Worm (Caenorhabditis elegans) whole organism, L2 larva: Measurements from ENCODE around the gene F23D12.4.
A peak's percentile ranks its signal among the peaks of the same experiment; 100 is the strongest.

Experiments used
- C34F6.9 ChIP-seq: fragments of 150-350 bp; optimal IDR thresholded peaks from 2 replicates; lab custom pipeline; 2014; ENCODE audit warnings: missing biosample characterization, missing genetic modification characterization
- Y55F3AM.14 ChIP-seq: fragments of 200-800 bp; sonication (Bioruptor generic); optimal IDR thresholded peaks from 2 replicates; lab custom pipeline; 2018; ENCODE audit warnings: mild to moderate bottlenecking, missing genetic modification characterization, missing compliant biosample characterization
- ZK546.5 ChIP-seq: sonication (generic microtip); optimal IDR thresholded peaks from 2 replicates; lab custom pipeline; 2017; ENCODE audit warnings: missing biosample characterization, missing genetic modification characterization
- alr-1 ChIP-seq: fragments of 150-350 bp; optimal IDR thresholded peaks from 2 replicates; lab custom pipeline; 2014; ENCODE audit warnings: missing biosample characterization, missing genetic modification characterization
- ama-1 ChIP-seq: fragments of 150-350 bp; optimal IDR thresholded peaks from 2 replicates; lab custom pipeline; 2018; ENCODE audit warnings: inconsistent platforms
- ceh-16 ChIP-seq: fragments of 150-350 bp; optimal IDR thresholded peaks from 2 replicates; lab custom pipeline; 2014; ENCODE audit warnings: missing biosample characterization, missing genetic modification characterization
- dmd-4 ChIP-seq: sonication (generic microtip); optimal IDR thresholded peaks from 2 replicates; lab custom pipeline; 2017; ENCODE audit warnings: missing biosample characterization, missing genetic modification characterization
- elt-3 ChIP-seq: sonication (generic microtip); optimal IDR thresholded peaks from 2 replicates; lab custom pipeline; 2017; ENCODE audit warnings: missing biosample characterization, missing genetic modification characterization
- gmeb-1 ChIP-seq: fragments of 150-350 bp; optimal IDR thresholded peaks from 2 replicates; lab custom pipeline; 2014; ENCODE audit warnings: missing biosample characterization, missing genetic modification characterization
- lin-11 ChIP-seq: fragments of 150-350 bp; sonication (generic microtip); optimal IDR thresholded peaks from 2 replicates; lab custom pipeline; 2014; ENCODE audit warnings: missing biosample characterization, missing genetic modification characterization, inconsistent platforms, mixed read lengths
- lin-13 ChIP-seq: fragments of 150-350 bp; optimal IDR thresholded peaks from 2 replicates; lab custom pipeline; 2014; ENCODE audit warnings: missing biosample characterization, missing genetic modification reagents, missing genetic modification characterization
- lin-39 ChIP-seq: fragments of 150-350 bp; optimal IDR thresholded peaks from 2 replicates; lab custom pipeline; 2014; ENCODE audit warnings: missing biosample characterization, missing genetic modification reagents, missing genetic modification characterization
- lsy-2 ChIP-seq, 2 experiments: fragments of 150-350 bp in 1 of 2; sonication (generic microtip) in 1 of 2; optimal IDR thresholded peaks; 2 replicates each; lab custom pipeline; 2014 to 2017; ENCODE audit warnings: missing biosample characterization in 2 of 2, missing genetic modification characterization in 2 of 2
- mab-5 ChIP-seq: fragments of 150-350 bp; optimal IDR thresholded peaks from 2 replicates; lab custom pipeline; 2014; ENCODE audit warnings: missing biosample characterization, missing genetic modification characterization
- mbf-1 ChIP-seq: sonication (generic microtip); optimal IDR thresholded peaks from 2 replicates; lab custom pipeline; 2017; ENCODE audit warnings: missing biosample characterization, missing genetic modification characterization
- mdl-1 ChIP-seq, 2 experiments: fragments of 150-350 bp in 1 of 2; sonication (generic microtip) in 1 of 2; optimal IDR thresholded peaks; 2 replicates each; lab custom pipeline; 2017; ENCODE audit warnings: missing biosample characterization in 2 of 2, missing genetic modification characterization in 2 of 2
- nhr-129 ChIP-seq: fragments of 150-350 bp; optimal IDR thresholded peaks from 2 replicates; lab custom pipeline; 2014; ENCODE audit warnings: missing biosample characterization, missing genetic modification characterization
- nhr-237 ChIP-seq: fragments of 150-350 bp; optimal IDR thresholded peaks from 2 replicates; lab custom pipeline; 2014; ENCODE audit warnings: missing biosample characterization, missing genetic modification characterization
- nhr-25 ChIP-seq: fragments of 150-350 bp; sonication (generic microtip); optimal IDR thresholded peaks from 3 replicates; lab custom pipeline; 2014; ENCODE audit warnings: missing biosample characterization, missing genetic modification characterization
- sma-9 ChIP-seq, 2 experiments: fragments of 150-350 bp in 1 of 2; sonication (generic microtip) in 1 of 2; optimal IDR thresholded peaks; 2 replicates each; lab custom pipeline; 2014 to 2016; ENCODE audit warnings: missing genetic modification characterization in 2 of 2, mild to moderate bottlenecking in 1 of 2, missing biosample characterization in 1 of 2, missing compliant biosample characterization in 1 of 2, missing genetic modification reagents in 1 of 2, moderate library complexity in 1 of 2
- unc-39 ChIP-seq: fragments of 150-350 bp; optimal IDR thresholded peaks from 2 replicates; lab custom pipeline; 2014; ENCODE audit warnings: missing biosample characterization, missing genetic modification characterization
- unc-55 ChIP-seq: fragments of 150-350 bp; sonication (generic microtip); optimal IDR thresholded peaks from 3 replicates; lab custom pipeline; 2014; ENCODE audit warnings: missing biosample characterization, missing genetic modification reagents, missing genetic modification characterization
- ztf-11 ChIP-seq: sonication (generic microtip); optimal IDR thresholded peaks from 2 replicates; lab custom pipeline; 2017; ENCODE audit warnings: missing biosample characterization, missing genetic modification characterization
- ztf-4 ChIP-seq: fragments of 150-350 bp; optimal IDR thresholded peaks from 2 replicates; lab custom pipeline; 2014; ENCODE audit warnings: missing biosample characterization, missing genetic modification characterization

Gene F23D12.4

DNA sequence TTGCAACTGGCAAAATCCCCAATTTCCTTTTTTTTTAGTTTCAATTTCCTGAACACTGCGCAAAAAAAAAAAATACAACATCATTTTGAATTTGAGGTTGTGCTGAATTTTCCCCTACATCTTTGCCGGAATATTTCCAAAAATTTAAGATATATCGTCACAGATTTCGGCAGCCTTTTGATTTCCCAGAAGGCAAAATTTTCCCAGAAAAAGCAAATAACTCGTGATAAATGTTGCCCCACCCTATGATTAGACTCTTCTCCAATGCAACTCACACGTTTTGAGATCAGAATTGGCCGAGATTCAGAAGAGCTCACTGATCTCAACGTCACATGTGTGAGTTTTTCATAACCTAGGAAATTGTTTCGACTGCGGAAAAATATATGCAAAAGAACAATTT lies 47.6 kb downstream of the F23D12.4 start:
- TF ChIP-seq C34F6.9 (tag; lab: Kevin White, UChicago) (no peak), lin-39 (tag; lab: Kevin White, UChicago) (no peak), mbf-1 (tag; lab: Kevin White, UChicago) (no peak), elt-3 (tag; lab: Kevin White, UChicago) (no peak)

DNA sequence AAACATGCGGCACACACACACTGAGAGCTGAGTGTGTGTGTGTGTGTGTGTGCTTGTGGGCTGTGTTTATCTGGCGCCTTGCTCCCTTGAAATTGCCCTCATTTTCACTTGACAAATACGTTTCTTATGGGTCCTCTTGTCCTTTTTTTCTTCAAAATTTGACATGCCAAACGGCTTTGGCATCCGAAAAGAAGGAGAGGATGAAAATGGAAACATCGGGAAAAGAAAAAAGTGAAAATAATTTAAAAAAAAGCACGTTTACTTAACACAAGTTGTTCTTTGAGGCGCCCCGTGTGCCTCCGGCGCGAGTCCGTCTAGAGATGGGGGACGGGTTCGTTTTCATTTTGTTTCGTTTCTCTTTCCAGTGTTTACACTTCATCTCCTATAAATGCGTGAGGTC lies 50.3 kb downstream of the F23D12.4 start:
- TF ChIP-seq lin-11: no peak
- no peak for TF ChIP-seq nhr-237
- TF ChIP-seq ama-1: no peak
- no peak for TF ChIP-seq gmeb-1 (tag; lab: Kevin White, UChicago)
- TF ChIP-seq nhr-129 (tag; lab: Kevin White, UChicago): peak; percentile 15
- no peak for TF ChIP-seq lin-39 (tag; lab: Kevin White, UChicago)
- TF ChIP-seq lin-13: no peak
- no peak for TF ChIP-seq mdl-1 (tag; optimal IDR thresholded peaks at IDR 0.05; lab: Kevin White, UChicago)
- TF ChIP-seq C34F6.9 (tag; lab: Kevin White, UChicago): peak; percentile 7
- no peak for TF ChIP-seq mab-5 (tag; lab: Kevin White, UChicago)
- TF ChIP-seq ceh-16 (tag; lab: Kevin White, UChicago): no peak
- TF ChIP-seq lsy-2 (tag; optimal IDR thresholded peaks at IDR 0.05; lab: Kevin White, UChicago): no peak

DNA sequence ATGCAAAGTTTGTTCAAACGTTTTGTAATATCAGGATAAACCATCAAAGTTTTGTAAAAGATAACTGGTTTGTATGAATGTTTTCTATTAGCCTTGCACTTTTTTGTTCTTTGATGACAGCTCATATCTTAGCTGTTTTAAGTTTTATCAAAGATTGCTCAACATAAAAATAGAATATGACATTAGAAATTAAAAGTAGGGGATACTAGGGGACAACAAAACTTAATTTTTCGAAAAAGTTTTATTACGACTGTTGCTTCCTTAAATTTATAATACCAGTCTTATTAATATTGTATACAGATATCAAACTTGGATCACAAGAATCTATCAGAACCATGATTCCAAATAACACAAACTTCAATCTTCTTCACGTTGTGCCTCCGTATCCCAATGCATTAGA lies 51.0 kb downstream of the F23D12.4 start, which contains the start of gene ztf-14:
ztf-14 (plus strand) TSS at position 301 of the 400 bp plus-strand sequence.
- TF ChIP-seq ztf-11 (tag; lab: Kevin White, UChicago) (no peak), ztf-4 (no peak), alr-1 (tag; lab: Kevin White, UChicago) (no peak), ama-1 (no peak), unc-55 (GFP tag; lab: Kevin White, UChicago) (no peak), nhr-25 (tag; lab: Kevin White, UChicago) (no peak), lsy-2 (tag; optimal IDR thresholded peaks at IDR 0.05; lab: Kevin White, UChicago) (no peak), ceh-16 (tag; lab: Kevin White, UChicago) (no peak), dmd-4 (tag; lab: Kevin White, UChicago) (no peak), ZK546.5 (tag; lab: Kevin White, UChicago) (no peak), sma-9 (GFP tag; optimal IDR thresholded peaks at IDR 0.05; lab: Kevin White, UChicago) (no peak), sma-9 (tag; optimal IDR thresholded peaks at IDR 0.05; lab: Kevin White, UChicago) (no peak), unc-39 (no peak), Y55F3AM.14 (GFP tag; lab: Kevin White, UChicago) (no peak), mdl-1 (tag; optimal IDR thresholded peaks at IDR 0.05; lab: Kevin White, UChicago) (no peak)
